Fruit fly (Drosophila melanogaster): ENCODE measurements around the gene CG45122.

The CG45122 gene

dm6 chr3R:13030257-13031173, 13.4 kb upstream of the CG45122 start, which contains the start of the genes CG46281 and CG46280 (continued):
- TF ChIP-seq CG43689 (GFP tag; IDR thresholded peaks at IDR 0.05) (no peak), CG10267 (tag; optimal IDR thresholded peaks at IDR 0.05) (peak; percentile 96), B-H2 (GFP tag; optimal IDR thresholded peaks at IDR 0.05) (peak; percentile 16), Side (GFP tag; optimal IDR thresholded peaks at IDR 0.05) (peak; percentile 29), CG12942 (GFP tag; optimal IDR thresholded peaks at IDR 0.05) (peak; percentile 17), zen (tag; optimal IDR thresholded peaks at IDR 0.05) (peak; percentile 82), Dp (GFP tag; optimal IDR thresholded peaks at IDR 0.05) (peak; percentile 57), eyg (GFP tag; optimal IDR thresholded peaks at IDR 0.05) (peak; percentile 21), vnd (GFP tag; IDR thresholded peaks at IDR 0.05; ENCODE audit: partially characterized antibody) (peak; percentile 33; the same call in 1 of the 3 replicates), lola (GFP tag; optimal IDR thresholded peaks at IDR 0.05) (peak in 1 of 3 experiments; percentile 30), CG15479 (GFP tag; optimal IDR thresholded peaks at IDR 0.05) (no peak), usp (GFP tag; optimal IDR thresholded peaks at IDR 0.05) (no peak), Mad (GFP tag; optimal IDR thresholded peaks at IDR 0.05) (peak; percentile 14), CG30403 (GFP tag; optimal IDR thresholded peaks at IDR 0.05) (peak; percentile 46), MESR4 (GFP tag; optimal IDR thresholded peaks at IDR 0.05) (peak; percentile 66), Fer1 (GFP tag; optimal IDR thresholded peaks at IDR 0.05) (peak; percentile 20), lab (GFP tag; optimal IDR thresholded peaks at IDR 0.05) (no peak), tin (GFP tag; optimal IDR thresholded peaks at IDR 0.05) (peak; percentile 29), Sry-δ (GFP tag; optimal IDR thresholded peaks at IDR 0.05) (peak; percentile 74), CG12299 (tag; optimal IDR thresholded peaks at IDR 0.05) (peak; percentile 18), vfl (GFP tag; optimal IDR thresholded peaks at IDR 0.05) (peak; percentile 38), Hr3 (GFP tag; optimal IDR thresholded peaks at IDR 0.05) (peak; percentile 24), lbe (GFP tag; optimal IDR thresholded peaks at IDR 0.05) (peak; percentile 15), CG9797 (GFP tag; optimal IDR thresholded peaks at IDR 0.05) (peak; percentile 71), CG33557 (GFP tag; optimal IDR thresholded peaks at IDR 0.05) (peak; percentile 14), HHEX (GFP tag; optimal IDR thresholded peaks at IDR 0.05) (no peak), sob (GFP tag; IDR thresholded peaks at IDR 0.05) (peak; percentile 16; the same call in 1 of the 2 replicates), CG11504 (tag; optimal IDR thresholded peaks at IDR 0.05) (no peak), exex (tag; optimal IDR thresholded peaks at IDR 0.05) (no peak), Scr (GFP tag; IDR thresholded peaks at IDR 0.05; ENCODE audit: partially characterized antibody) (peak; percentile 62), Tbp (GFP tag; optimal IDR thresholded peaks at IDR 0.05) (peak; percentile 32), ac (GFP tag; optimal IDR thresholded peaks at IDR 0.05) (no peak), CG7786 (GFP tag; optimal IDR thresholded peaks at IDR 0.05) (peak; percentile 6), pho (GFP tag; optimal IDR thresholded peaks at IDR 0.05) (peak; percentile 47), sna (GFP tag; IDR thresholded peaks at IDR 0.05; ENCODE audit: partially characterized antibody) (0 out of 2 replicates have a peak, but pooled peaks have one; percentile 53), Med (GFP tag) (peak; percentile 95), trem (tag; optimal IDR thresholded peaks at IDR 0.05) (peak; percentile 76), wek (GFP tag; optimal IDR thresholded peaks at IDR 0.05) (peak; percentile 93), Bteb2 (GFP tag; optimal IDR thresholded peaks at IDR 0.05) (peak; percentile 54), shn (GFP tag; optimal IDR thresholded peaks at IDR 0.05) (peak; percentile 12), CG18011 (GFP tag; optimal IDR thresholded peaks at IDR 0.05) (peak; percentile 11), pb (GFP tag; optimal IDR thresholded peaks at IDR 0.05) (no peak), Eip74EF (GFP tag; optimal IDR thresholded peaks at IDR 0.05) (no peak), CG14860 (GFP tag; IDR thresholded peaks at IDR 0.05; ENCODE audit: partially characterized antibody) (peak; percentile 32; the same call in 1 of the 3 replicates), CG13424 (tag; optimal IDR thresholded peaks at IDR 0.05) (peak; percentile 27), Opbp (GFP tag; IDR thresholded peaks at IDR 0.05; ENCODE audit: partially characterized antibody) (peak; percentile 61; the same call in 1 of the 3 replicates), ro (GFP tag; IDR thresholded peaks at IDR 0.05) (no peak)
